Comparison of ENCODE assay signal across 5 fruit fly cellular contexts in genomic region chr3L:12077348-12077747, dm6.
TF ChIP-seq lines count a peak whose summit lies in the region.

No protein-coding gene starts in this region.

TF ChIP-seq in whole organism, adult, 20 proteins besides CTCF, POLR2A, EP300 and RAD21 (continued from another document):
- peak; percentile 49 for TF ChIP-seq CG11617 (GFP tag; optimal IDR thresholded peaks at IDR 0.05; lab: Kevin White, UChicago)
TF ChIP-seq in whole organism, adult: peak in this region for 9.

TF ChIP-seq in whole organism, embryonic, 481 proteins besides CTCF, POLR2A, EP300 and RAD21 (continued from another document and continues in another):
- TF ChIP-seq ato (GFP tag; IDR thresholded peaks at IDR 0.05; lab: Robert Waterston, UW; ENCODE audit: partially characterized antibody) (no peak), Stat92E (GFP tag; optimal IDR thresholded peaks at IDR 0.05; lab: Kevin White, UChicago) (no peak), Max (GFP tag; optimal IDR thresholded peaks at IDR 0.05; lab: Kevin White, UChicago) (peak; percentile 59), CG4424 (GFP tag; optimal IDR thresholded peaks at IDR 0.05; lab: Kevin White, UChicago) (peak; percentile 72), grau (tag; optimal IDR thresholded peaks at IDR 0.05; lab: Kevin White, UChicago) (peak; percentile 52), Dip2 (GFP tag; IDR thresholded peaks at IDR 0.05; lab: Robert Waterston, UW) (no peak), CG3281 (GFP tag; optimal IDR thresholded peaks at IDR 0.05; lab: Kevin White, UChicago) (peak; percentile 10), pho (GFP tag; optimal IDR thresholded peaks at IDR 0.05; lab: Kevin White, UChicago) (no peak), crol (GFP tag; IDR thresholded peaks at IDR 0.05; lab: Robert Waterston, UW) (no peak), Antp (GFP tag; optimal IDR thresholded peaks at IDR 0.05; lab: Kevin White, UChicago) (peak; percentile 26), ems (GFP tag; optimal IDR thresholded peaks at IDR 0.05; lab: Kevin White, UChicago) (peak; percentile 51), CG8089 (GFP tag; optimal IDR thresholded peaks at IDR 0.05; lab: Kevin White, UChicago) (peak; percentile 10), Meics (GFP tag; optimal IDR thresholded peaks at IDR 0.05; lab: Kevin White, UChicago) (peak; percentile 22), CG5180 (GFP tag; optimal IDR thresholded peaks at IDR 0.05; lab: Kevin White, UChicago) (peak; percentile 19), CG33557 (GFP tag; optimal IDR thresholded peaks at IDR 0.05; lab: Kevin White, UChicago) (peak; percentile 69), seq (GFP tag; IDR thresholded peaks at IDR 0.05; lab: Robert Waterston, UW) (no peak), CG4617 (GFP tag; optimal IDR thresholded peaks at IDR 0.05; lab: Kevin White, UChicago; ENCODE audit: borderline replicate concordance) (no peak), CG1024 (GFP tag; IDR thresholded peaks at IDR 0.05; lab: Robert Waterston, UW) (peak; percentile 51), Sox100B (GFP tag; optimal IDR thresholded peaks at IDR 0.05; lab: Kevin White, UChicago) (peak; percentile 63), CG9609 (GFP tag; optimal IDR thresholded peaks at IDR 0.05; lab: Kevin White, UChicago) (peak; percentile 15), Six4 (GFP tag; optimal IDR thresholded peaks at IDR 0.05; lab: Kevin White, UChicago) (peak; percentile 52), psq (GFP tag; optimal IDR thresholded peaks at IDR 0.05; lab: Kevin White, UChicago) (peak; percentile 22), gsb-n (tag; optimal IDR thresholded peaks at IDR 0.05; lab: Kevin White, UChicago) (peak; percentile 60), CG10979 (tag; optimal IDR thresholded peaks at IDR 0.05; lab: Kevin White, UChicago) (peak; percentile 80), lov (optimal IDR thresholded peaks at IDR 0.05; lab: Kevin White, UChicago) (no peak), lov (GFP tag; IDR thresholded peaks at IDR 0.05; lab: Robert Waterston, UW) (no peak), hbn (GFP tag; IDR thresholded peaks at IDR 0.05; lab: Robert Waterston, UW; ENCODE audit: partially characterized antibody) (no peak), CG11696 (GFP tag; IDR thresholded peaks at IDR 0.05; lab: Robert Waterston, UW) (no peak), wek (GFP tag; optimal IDR thresholded peaks at IDR 0.05; lab: Kevin White, UChicago) (no peak), tgo (GFP tag; IDR thresholded peaks at IDR 0.05; lab: Robert Waterston, UW) (peak; percentile 63), CG10654 (GFP tag; optimal IDR thresholded peaks at IDR 0.05; lab: Kevin White, UChicago) (peak; percentile 48), bowl (GFP tag; IDR thresholded peaks at IDR 0.05; lab: Robert Waterston, UW) (no peak)

TF ChIP-seq in whole organism, prepupa, 60 proteins besides CTCF, POLR2A, EP300 and RAD21 (continued from another document and continues in another):
- TF ChIP-seq Gug (GFP tag; IDR thresholded peaks at IDR 0.05; lab: Robert Waterston, UW), result peak; percentile 62
- TF ChIP-seq CG4318 (GFP tag; optimal IDR thresholded peaks at IDR 0.05; lab: Kevin White, UChicago), result peak; percentile 59
- peak; percentile 80 for TF ChIP-seq CG6808 (GFP tag; optimal IDR thresholded peaks at IDR 0.05; lab: Kevin White, UChicago)
- TF ChIP-seq fd85E (GFP tag; optimal IDR thresholded peaks at IDR 0.05; lab: Kevin White, UChicago), result peak; percentile 24
- peak; percentile 82 for TF ChIP-seq Eip75B (GFP tag; optimal IDR thresholded peaks at IDR 0.05; lab: Kevin White, UChicago)
- TF ChIP-seq CG8319 (GFP tag; optimal IDR thresholded peaks at IDR 0.05; lab: Kevin White, UChicago), result peak; percentile 68
- peak; percentile 83 for TF ChIP-seq pdm3 (GFP tag; optimal IDR thresholded peaks at IDR 0.05; lab: Kevin White, UChicago)
- peak; percentile 54 for TF ChIP-seq CG9139 (GFP tag; optimal IDR thresholded peaks at IDR 0.05; lab: Kevin White, UChicago)
- peak; percentile 77 for TF ChIP-seq Smox (GFP tag; optimal IDR thresholded peaks at IDR 0.05; lab: Kevin White, UChicago)
- TF ChIP-seq CG32006 (GFP tag; optimal IDR thresholded peaks at IDR 0.05; lab: Kevin White, UChicago), result peak; percentile 88
- peak; percentile 54 for TF ChIP-seq Sox15 (GFP tag; optimal IDR thresholded peaks at IDR 0.05; lab: Kevin White, UChicago)
- TF ChIP-seq CG8119 (GFP tag; IDR thresholded peaks at IDR 0.05; lab: Robert Waterston, UW), result peak; percentile 89
- peak; percentile 74 for TF ChIP-seq CG10631 (GFP tag; optimal IDR thresholded peaks at IDR 0.05; lab: Kevin White, UChicago)
- peak; percentile 53 for TF ChIP-seq CG16779 (tag; optimal IDR thresholded peaks at IDR 0.05; lab: Kevin White, UChicago)
- TF ChIP-seq CG1621 (tag; optimal IDR thresholded peaks at IDR 0.05; lab: Kevin White, UChicago), result peak; percentile 68
- peak; percentile 86 for TF ChIP-seq acj6 (GFP tag; optimal IDR thresholded peaks at IDR 0.05; lab: Kevin White, UChicago)
- peak; percentile 74 for TF ChIP-seq topi (GFP tag; optimal IDR thresholded peaks at IDR 0.05; lab: Kevin White, UChicago)
- TF ChIP-seq fkh (GFP tag; optimal IDR thresholded peaks at IDR 0.05; lab: Kevin White, UChicago), result no peak
- TF ChIP-seq CG31627 (GFP tag; optimal IDR thresholded peaks at IDR 0.05; lab: Kevin White, UChicago), result peak; percentile 67
- TF ChIP-seq spab (GFP tag; optimal IDR thresholded peaks at IDR 0.05; lab: Kevin White, UChicago), result peak; percentile 77
- peak; percentile 83 for TF ChIP-seq CG6276 (GFP tag; optimal IDR thresholded peaks at IDR 0.05; lab: Kevin White, UChicago)
- peak; percentile 71 for TF ChIP-seq CG6792 (GFP tag; optimal IDR thresholded peaks at IDR 0.05; lab: Kevin White, UChicago)
- peak; percentile 75 for TF ChIP-seq Sox102F (GFP tag; optimal IDR thresholded peaks at IDR 0.05; lab: Kevin White, UChicago)
- peak; percentile 85 for TF ChIP-seq OdsH (GFP tag; optimal IDR thresholded peaks at IDR 0.05; lab: Kevin White, UChicago)
- TF ChIP-seq dsx (GFP tag; optimal IDR thresholded peaks at IDR 0.05; lab: Kevin White, UChicago; ENCODE audit: poor library complexity, severe bottlenecking), result peak; percentile 46
- peak; percentile 34 to 82 for TF ChIP-seq salr (GFP tag; optimal IDR thresholded peaks at IDR 0.05; lab: Kevin White, UChicago)
- TF ChIP-seq CG11294 (GFP tag; IDR thresholded peaks at IDR 0.05; lab: Robert Waterston, UW), result peak; percentile 54
- peak; percentile 60 to 71 for TF ChIP-seq ss (GFP tag; optimal IDR thresholded peaks at IDR 0.05; lab: Kevin White, UChicago)
- peak; percentile 71 for TF ChIP-seq CG3032 (tag; optimal IDR thresholded peaks at IDR 0.05; lab: Kevin White, UChicago)
- TF ChIP-seq CG6163 (GFP tag; IDR thresholded peaks at IDR 0.05; lab: Robert Waterston, UW), result peak; percentile 89
- peak; percentile 88 for TF ChIP-seq eg (GFP tag; IDR thresholded peaks at IDR 0.05; lab: Robert Waterston, UW)
- TF ChIP-seq Ets96B (tag; optimal IDR thresholded peaks at IDR 0.05; lab: Kevin White, UChicago), result peak; percentile 71
- peak; percentile 70 for TF ChIP-seq CG11762 (GFP tag; optimal IDR thresholded peaks at IDR 0.05; lab: Kevin White, UChicago; ENCODE audit: insufficient read depth)

TF ChIP-seq in whole organism, pupa, 21 proteins besides CTCF, POLR2A, EP300 and RAD21 (continued from another document):
- TF ChIP-seq Pif1A (GFP tag; optimal IDR thresholded peaks at IDR 0.05; lab: Kevin White, UChicago), result peak; percentile 61
TF ChIP-seq in whole organism, pupa: peak in this region for 20.

TF ChIP-seq in whole organism, wandering third instar larva, 38 proteins besides CTCF, POLR2A, EP300 and RAD21 (continued from another document):
- TF ChIP-seq HLH106 (tag; optimal IDR thresholded peaks at IDR 0.05; lab: Kevin White, UChicago) (peak; percentile 66), Rel (GFP tag; optimal IDR thresholded peaks at IDR 0.05; lab: Kevin White, UChicago) (peak; percentile 56), Rel (tag; optimal IDR thresholded peaks at IDR 0.05; lab: Kevin White, UChicago) (no peak)
